Fruit fly (Drosophila melanogaster) whole organism, embryonic: Measurements from ENCODE around the gene spd-2.
"Not testable (repeated sequence)": the region's sequence is repeated elsewhere in the genome, so short reads cannot be mapped to it uniquely, and the experiment has no call there.

Experiments
- CG11695 ChIP-seq: fragments of 200-800 bp; sonication (Bioruptor generic); IDR thresholded peaks from 3 replicates; pipeline ENCODE4 v1.3.6; 2022; ENCODE audit warnings: missing biosample characterization, missing genetic modification characterization
- Mad ChIP-seq: fragments of 200-800 bp; sonication (Bioruptor generic); optimal IDR thresholded peaks from 2 replicates; lab custom pipeline; 2016; ENCODE audit warnings: missing biosample characterization, missing genetic modification characterization
- cato ChIP-seq: fragments of 200-800 bp; sonication (Bioruptor generic); optimal IDR thresholded peaks from 2 replicates; lab custom pipeline; 2016; ENCODE audit warnings: missing biosample characterization, missing genetic modification characterization, borderline replicate concordance
- her ChIP-seq: fragments of 200-800 bp; sonication (Bioruptor generic); optimal IDR thresholded peaks from 2 replicates; lab custom pipeline; 2016; ENCODE audit warnings: missing biosample characterization, missing genetic modification characterization
- pzg ChIP-seq: fragments of 200-800 bp; sonication (Bioruptor generic); optimal IDR thresholded peaks from 3 replicates; lab custom pipeline; 2018; ENCODE audit warnings: missing biosample characterization, mild to moderate bottlenecking, missing genetic modification characterization, moderate library complexity

DNA sequence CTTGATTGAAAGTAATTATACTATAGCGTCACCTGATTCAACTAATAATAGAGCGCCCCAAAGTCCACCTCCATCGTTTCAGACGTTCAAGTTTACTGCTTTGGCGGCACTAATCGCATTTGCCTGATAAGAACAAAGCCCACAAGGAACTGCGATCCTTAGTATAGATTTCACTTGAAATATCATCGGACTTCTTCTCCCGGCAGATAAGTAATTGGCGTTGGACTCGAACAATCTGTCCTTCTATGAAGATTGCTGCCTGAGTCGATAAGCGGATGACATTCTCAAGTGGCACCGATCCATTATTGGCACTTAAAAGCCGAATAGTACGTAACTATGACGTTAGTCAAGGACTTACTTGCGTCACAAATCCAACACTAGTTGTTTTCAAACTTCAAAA is 21.6 kb downstream of the spd-2 start, which contains the start of gene Mipp1:
- TF ChIP-seq cato (GFP tag; lab: Kevin White, UChicago); her; Mad (GFP tag; lab: Kevin White, UChicago); CG11695; pzg (GFP tag; lab: Kevin White, UChicago): not testable (repeated sequence)
